Worm (Caenorhabditis elegans): ENCODE data around the gene srw-143.

srw-143 gene

ce11 chrV:2922594-2922993 is 18.7 kb downstream of the srw-143 start, which contains the start of gene srh-38:
TSS of gene srh-38 (minus strand) at chrV:2922694.
- TF ChIP-seq peb-1 (tag; optimal IDR thresholded peaks at IDR 0.05) (no peak), nhr-21 (tag; optimal IDR thresholded peaks at IDR 0.05) (no peak), nhr-10 (tag; optimal IDR thresholded peaks at IDR 0.05) (no peak), ama-1 (optimal IDR thresholded peaks at IDR 0.05) (no peak), mab-5 (tag; optimal IDR thresholded peaks at IDR 0.05) (no peak), snpc-4 (tag; optimal IDR thresholded peaks at IDR 0.05) (no peak), elt-1 (tag; optimal IDR thresholded peaks at IDR 0.05) (no peak), mdl-1 (tag; optimal IDR thresholded peaks at IDR 0.05) (no peak), unc-62 (GFP tag; optimal IDR thresholded peaks at IDR 0.05) (no peak)

- TF ChIP-seq alr-1 (tag; optimal IDR thresholded peaks at IDR 0.05) (no peak), R02D3.7 (tag; optimal IDR thresholded peaks at IDR 0.05) (no peak), sem-4 (tag; optimal IDR thresholded peaks at IDR 0.05) (no peak), nhr-10 (tag; optimal IDR thresholded peaks at IDR 0.05) (no peak), dmd-4 (tag; optimal IDR thresholded peaks at IDR 0.05) (no peak)
These were observed 21.2 kb downstream of the srw-143 start for ce11 chrV:2920125-2920524.

- TF ChIP-seq lin-13 (GFP tag; optimal IDR thresholded peaks at IDR 0.05) (no peak), ama-1 (optimal IDR thresholded peaks at IDR 0.05) (no peak), peb-1 (tag; optimal IDR thresholded peaks at IDR 0.05) (no peak), nhr-10 (tag; optimal IDR thresholded peaks at IDR 0.05) (no peak), ZK546.5 (tag; optimal IDR thresholded peaks at IDR 0.05) (no peak), lin-11 (tag; optimal IDR thresholded peaks at IDR 0.05) (no peak), nhr-77 (tag; optimal IDR thresholded peaks at IDR 0.05) (no peak), C34F6.9 (tag; optimal IDR thresholded peaks at IDR 0.05) (no peak), nhr-6 (tag; optimal IDR thresholded peaks at IDR 0.05) (no peak), nhr-21 (tag; optimal IDR thresholded peaks at IDR 0.05) (no peak), mab-5 (tag; optimal IDR thresholded peaks at IDR 0.05) (no peak), ztf-11 (tag; optimal IDR thresholded peaks at IDR 0.05) (no peak)
These were observed 27.4 kb downstream of the srw-143 start, which contains the start of gene srh-146 for ce11 chrV:2913948-2914347. TSS of gene srh-146 (plus strand) at chrV:2914248.

ce11 chrV:2912901-2913300 is 28.4 kb downstream of the srw-143 start, which contains the start of gene C31B8.9:
TSS of gene C31B8.9 (minus strand) at chrV:2913001.
- TF ChIP-seq sma-3 (GFP tag; optimal IDR thresholded peaks at IDR 0.05) (no peak), nhr-129 (tag; optimal IDR thresholded peaks at IDR 0.05) (no peak)

ce11 chrV:2909525-2909924 is 31.8 kb downstream of the srw-143 start, which contains the start of gene zmp-3:
TSS of gene zmp-3 (minus strand) at chrV:2909625.
- no peak for TF ChIP-seq blmp-1 (tag; optimal IDR thresholded peaks at IDR 0.05; ENCODE audit: insufficient read depth)
- TF ChIP-seq ztf-4 (tag; optimal IDR thresholded peaks at IDR 0.05), result no peak
- no peak for TF ChIP-seq nhr-21 (tag; optimal IDR thresholded peaks at IDR 0.05)
- no peak for TF ChIP-seq mdl-1 (tag; optimal IDR thresholded peaks at IDR 0.05)
- no peak for TF ChIP-seq zag-1 (tag; optimal IDR thresholded peaks at IDR 0.05)
- no peak for TF ChIP-seq sem-4 (tag; optimal IDR thresholded peaks at IDR 0.05)
- TF ChIP-seq dmd-4 (tag; optimal IDR thresholded peaks at IDR 0.05), result no peak
- no peak for TF ChIP-seq nhr-237 (tag; optimal IDR thresholded peaks at IDR 0.05)
- no peak for TF ChIP-seq ceh-82 (tag; optimal IDR thresholded peaks at IDR 0.05)
- TF ChIP-seq peb-1 (tag; optimal IDR thresholded peaks at IDR 0.05), result no peak
- TF ChIP-seq elt-1 (tag; optimal IDR thresholded peaks at IDR 0.05), result no peak
- TF ChIP-seq nhr-129 (tag; optimal IDR thresholded peaks at IDR 0.05), result no peak
- TF ChIP-seq elt-3 (tag; optimal IDR thresholded peaks at IDR 0.05), result no peak
- no peak for TF ChIP-seq lsy-2 (tag; optimal IDR thresholded peaks at IDR 0.05)

ce11 chrV:2903227-2903626 is 38.1 kb downstream of the srw-143 start, which contains the start of gene C31B8.7:
TSS of gene C31B8.7 (minus strand) at chrV:2903327.
- TF ChIP-seq aly-2 (tag; optimal IDR thresholded peaks at IDR 0.05) (no peak), ztf-1 (GFP tag; conservative IDR thresholded peaks at IDR 0.05) (no peak), zag-1 (tag; optimal IDR thresholded peaks at IDR 0.05) (no peak), blmp-1 (tag; optimal IDR thresholded peaks at IDR 0.05; ENCODE audit: insufficient read depth) (no peak), mbf-1 (tag; optimal IDR thresholded peaks at IDR 0.05) (no peak), alr-1 (tag; optimal IDR thresholded peaks at IDR 0.05) (no peak), peb-1 (tag; optimal IDR thresholded peaks at IDR 0.05) (no peak), sem-4 (tag; optimal IDR thresholded peaks at IDR 0.05) (no peak), fos-1 (tag; optimal IDR thresholded peaks at IDR 0.05) (no peak), F13H6.1 (tag; optimal IDR thresholded peaks at IDR 0.05) (no peak), nhr-21 (tag; optimal IDR thresholded peaks at IDR 0.05) (no peak), lin-39 (tag; optimal IDR thresholded peaks at IDR 0.05) (no peak), crh-2 (tag; optimal IDR thresholded peaks at IDR 0.05) (no peak), nhr-77 (tag; optimal IDR thresholded peaks at IDR 0.05) (no peak), sma-9 (GFP tag; optimal IDR thresholded peaks at IDR 0.05) (no peak), sma-9 (tag; optimal IDR thresholded peaks at IDR 0.05) (no peak), nhr-6 (tag; optimal IDR thresholded peaks at IDR 0.05) (no peak), gmeb-1 (tag; optimal IDR thresholded peaks at IDR 0.05) (no peak)

Data from whole organism, L2 larva.